Fruit fly (Drosophila melanogaster): Measurements from ENCODE around the gene CG3402.

CG3402 gene

DNA sequence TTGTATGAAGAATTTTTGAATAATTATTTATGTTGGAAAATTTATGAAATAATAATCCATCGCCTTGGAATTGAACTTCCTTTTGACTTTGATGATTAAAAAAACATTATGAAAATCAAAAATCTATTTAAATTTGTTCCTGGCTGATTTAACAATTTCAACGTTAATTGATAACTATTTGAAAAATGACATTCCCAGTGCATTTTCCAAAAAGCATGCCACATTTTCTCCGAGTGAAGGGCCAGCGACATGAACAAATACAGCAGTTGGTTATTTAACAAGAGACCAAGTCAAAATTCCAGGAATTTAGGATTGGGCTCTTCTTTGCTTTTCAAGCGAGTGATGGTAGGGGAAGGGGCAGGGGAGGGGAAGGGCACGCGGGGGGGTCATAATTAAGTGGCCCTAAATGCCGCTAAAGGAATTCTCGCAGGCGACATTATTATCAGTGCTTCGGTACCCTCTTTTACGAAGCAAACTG, 30.3 kb downstream of the CG3402 start (continued):
- TF ChIP-seq CG8388 (GFP tag; optimal IDR thresholded peaks at IDR 0.05) = peak; percentile 71
- TF ChIP-seq Nf-YB (GFP tag; optimal IDR thresholded peaks at IDR 0.05) = peak; percentile 26
- peak; percentile 32 for TF ChIP-seq az2 (GFP tag; optimal IDR thresholded peaks at IDR 0.05)
- TF ChIP-seq CG11247 (GFP tag; IDR thresholded peaks at IDR 0.05) = 0 out of 2 replicates have a peak, but pooled peaks have one; percentile 23
- peak; percentile 20 for TF ChIP-seq Sox102F (GFP tag; optimal IDR thresholded peaks at IDR 0.05)
- no peak for TF ChIP-seq CG6791 (GFP tag; IDR thresholded peaks at IDR 0.05; ENCODE audit: partially characterized antibody)
- peak; percentile 5 for TF ChIP-seq CG12236 (GFP tag; optimal IDR thresholded peaks at IDR 0.05)
- TF ChIP-seq lilli (GFP tag; optimal IDR thresholded peaks at IDR 0.05) = peak; percentile 24
- TF ChIP-seq croc (GFP tag; conservative IDR thresholded peaks at IDR 0.05) = peak; percentile 59; the same call in 2 of the 3 replicates
- TF ChIP-seq zen2 (GFP tag; IDR thresholded peaks at IDR 0.05; ENCODE audit: partially characterized antibody) = no peak
- TF ChIP-seq CG30403 (GFP tag; optimal IDR thresholded peaks at IDR 0.05) = peak; percentile 52
- TF ChIP-seq CG7271 (tag; optimal IDR thresholded peaks at IDR 0.05) = peak; percentile 24
- TF ChIP-seq slp2 (GFP tag; optimal IDR thresholded peaks at IDR 0.05) = peak; percentile 10
- TF ChIP-seq Blimp-1 (GFP tag; optimal IDR thresholded peaks at IDR 0.05) = peak; percentile 65
- TF ChIP-seq HmgD (GFP tag; optimal IDR thresholded peaks at IDR 0.05) = no peak
- peak; percentile 75 for TF ChIP-seq CG31441 (GFP tag; IDR thresholded peaks at IDR 0.05)
- TF ChIP-seq CG16815 (GFP tag; optimal IDR thresholded peaks at IDR 0.05) = peak; percentile 68
- TF ChIP-seq crol (GFP tag; IDR thresholded peaks at IDR 0.05) = peak; percentile 97
- peak; percentile 82 for TF ChIP-seq CG15696 (tag; optimal IDR thresholded peaks at IDR 0.05)
- TF ChIP-seq chm (GFP tag; IDR thresholded peaks at IDR 0.05) = peak; percentile 52; the same call in 1 of the 2 replicates
- no peak for TF ChIP-seq cwo (GFP tag; optimal IDR thresholded peaks at IDR 0.05)
- TF ChIP-seq twi (tag; optimal IDR thresholded peaks at IDR 0.05) = peak; percentile 65
- peak; percentile 44 for TF ChIP-seq Oli (tag; optimal IDR thresholded peaks at IDR 0.05)
- peak; percentile 15 for TF ChIP-seq lbe (GFP tag; optimal IDR thresholded peaks at IDR 0.05)
- peak; percentile 49 for TF ChIP-seq dmrt99B (tag; optimal IDR thresholded peaks at IDR 0.05)
- TF ChIP-seq sd (tag; optimal IDR thresholded peaks at IDR 0.05) = peak; percentile 70
- TF ChIP-seq Ssrp (tag; optimal IDR thresholded peaks at IDR 0.05) = peak; percentile 64
- peak in 1 of 2 experiments; percentile 42 for TF ChIP-seq eve (GFP tag; optimal IDR thresholded peaks at IDR 0.05)
- peak; percentile 21 for TF ChIP-seq Atf-2 (GFP tag; optimal IDR thresholded peaks at IDR 0.05)
- peak; percentile 46 for TF ChIP-seq CG10431 (GFP tag; optimal IDR thresholded peaks at IDR 0.05)
- no peak for TF ChIP-seq CG17912 (GFP tag; optimal IDR thresholded peaks at IDR 0.05)
- TF ChIP-seq CG17568 (GFP tag; optimal IDR thresholded peaks at IDR 0.05) = peak; percentile 30
- TF ChIP-seq BEAF-32 (GFP tag; optimal IDR thresholded peaks at IDR 0.05) = no peak
- peak; percentile 51 for TF ChIP-seq tio (GFP tag; optimal IDR thresholded peaks at IDR 0.05)
- peak; percentile 22 for TF ChIP-seq Asciz (GFP tag; optimal IDR thresholded peaks at IDR 0.05)

DNA sequence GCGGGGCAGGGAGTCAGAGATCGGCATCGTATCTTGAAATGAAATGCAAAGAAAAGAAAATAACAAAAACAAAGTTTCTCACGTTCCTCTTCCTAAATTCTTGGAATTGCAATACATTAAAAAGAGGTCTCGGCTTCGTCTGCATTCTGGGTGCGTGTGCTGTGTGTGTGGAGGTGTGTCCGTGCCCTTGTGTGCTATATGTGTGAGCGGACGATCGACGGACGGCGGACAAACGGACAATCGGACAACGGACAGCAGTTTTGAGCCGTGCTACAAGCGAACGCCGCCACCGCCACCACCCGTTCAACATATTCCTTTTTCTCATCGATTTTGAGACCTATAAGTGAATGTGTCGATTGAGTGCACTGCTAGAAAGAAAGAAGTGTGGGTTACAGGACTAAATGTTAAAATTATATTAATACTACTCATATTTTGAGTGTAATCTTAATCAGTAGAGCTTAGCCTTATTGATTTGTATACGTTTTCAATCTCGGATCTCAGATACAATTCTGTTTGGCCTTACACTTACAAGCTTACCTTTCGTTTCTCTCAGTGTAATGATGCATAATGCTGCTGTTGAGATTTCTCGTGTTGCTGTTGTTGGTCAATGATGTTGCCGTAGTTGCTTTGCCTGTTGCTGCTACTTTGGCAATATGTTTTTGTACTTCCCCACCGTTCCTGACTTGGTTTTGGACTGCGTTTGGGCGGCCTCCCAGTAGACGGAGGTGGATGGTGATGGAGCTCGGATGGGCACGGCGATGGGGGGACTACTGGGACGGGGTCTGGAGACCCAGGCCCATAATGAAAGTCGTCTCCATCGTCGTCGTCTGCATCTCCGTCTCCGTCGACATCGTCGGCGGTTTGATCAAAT, 31.3 kb downstream of the CG3402 start:
- TF ChIP-seq CG13424 (tag; optimal IDR thresholded peaks at IDR 0.05) (peak; percentile 79), sr (GFP tag; IDR thresholded peaks at IDR 0.05) (no peak), CG13775 (GFP tag; optimal IDR thresholded peaks at IDR 0.05) (peak; percentile 86), pb (GFP tag; optimal IDR thresholded peaks at IDR 0.05) (no peak), tll (GFP tag; optimal IDR thresholded peaks at IDR 0.05) (peak; percentile 49 to 82), slp2 (GFP tag; optimal IDR thresholded peaks at IDR 0.05) (peak; percentile 67), tin (GFP tag; optimal IDR thresholded peaks at IDR 0.05) (peak; percentile 85), CG12155 (GFP tag; optimal IDR thresholded peaks at IDR 0.05) (peak; percentile 69), CG31224 (GFP tag; IDR thresholded peaks at IDR 0.05) (no peak), Sox100B (GFP tag; optimal IDR thresholded peaks at IDR 0.05) (peak; percentile 57), gsb-n (tag; optimal IDR thresholded peaks at IDR 0.05) (peak; percentile 89), Trl (optimal IDR thresholded peaks at IDR 0.05) (no peak), Trl (GFP tag; optimal IDR thresholded peaks at IDR 0.05) (peak; percentile 69), Oli (tag; optimal IDR thresholded peaks at IDR 0.05) (peak; percentile 83), maf-S (GFP tag; optimal IDR thresholded peaks at IDR 0.05) (peak; percentile 26), lbe (GFP tag; optimal IDR thresholded peaks at IDR 0.05) (peak; percentile 94), CG10274 (GFP tag; optimal IDR thresholded peaks at IDR 0.05) (peak; percentile 8)

Measured in whole organism, embryonic.